Worm (Caenorhabditis elegans): ENCODE measurements around the gene Y47D3B.3.

ce11 chrIII:11377880-11378279 is 19.7 kb upstream of the Y47D3B.3 start, which contains the start of gene dpy-18:
- TF ChIP-seq him-1 (tag; optimal IDR thresholded peaks at IDR 0.05), result no peak
- TF ChIP-seq W03F9.2 (tag; optimal IDR thresholded peaks at IDR 0.05), result no peak

All from whole organism, L4/young adult.